Worm (Caenorhabditis elegans) whole organism, late embryonic: ENCODE measurements around the gene spe-18.

Experiments
- C08G9.2 ChIP-seq: sonication (generic microtip); optimal IDR thresholded peaks from 2 replicates; lab custom pipeline; 2016; ENCODE audit warnings: mild to moderate bottlenecking, missing genetic modification characterization, moderate library complexity, missing compliant biosample characterization
- Y22D7AL.16 ChIP-seq: sonication (generic microtip); optimal IDR thresholded peaks from 2 replicates; lab custom pipeline; 2016; ENCODE audit warnings: missing genetic modification characterization, missing compliant biosample characterization
- ceh-14 ChIP-seq: sonication (generic microtip); optimal IDR thresholded peaks from 2 replicates; lab custom pipeline; 2016; ENCODE audit warnings: missing genotype, missing genetic modification characterization, missing compliant biosample characterization
- ceh-19 ChIP-seq: fragments of 200-800 bp; sonication (Bioruptor generic); optimal IDR thresholded peaks from 2 replicates; lab custom pipeline; 2018; ENCODE audit warnings: mild to moderate bottlenecking, missing genetic modification characterization, missing compliant biosample characterization
- ceh-2 ChIP-seq: sonication (generic microtip); optimal IDR thresholded peaks from 2 replicates; lab custom pipeline; 2016; ENCODE audit warnings: missing genotype, missing genetic modification characterization, missing compliant biosample characterization
- ceh-31 ChIP-seq: sonication (generic microtip); optimal IDR thresholded peaks from 2 replicates; lab custom pipeline; 2016; ENCODE audit warnings: missing genetic modification characterization, missing compliant biosample characterization
- dmd-4 ChIP-seq: sonication (generic microtip); optimal IDR thresholded peaks from 2 replicates; lab custom pipeline; 2016; ENCODE audit warnings: borderline replicate concordance, missing genetic modification characterization, missing compliant biosample characterization
- elt-2 ChIP-seq: sonication (generic microtip); optimal IDR thresholded peaks from 2 replicates; lab custom pipeline; 2016; ENCODE audit warnings: missing genetic modification reagents, missing genetic modification characterization, missing compliant biosample characterization
- fkh-10 ChIP-seq: fragments of 150-350 bp; optimal IDR thresholded peaks from 2 replicates; lab custom pipeline; 2014; ENCODE audit warnings: missing biosample characterization, missing genetic modification reagents, missing genetic modification characterization
- hlh-13 ChIP-seq: fragments of 200-800 bp; sonication (Bioruptor generic); optimal IDR thresholded peaks from 2 replicates; lab custom pipeline; 2018; ENCODE audit warnings: mild to moderate bottlenecking, missing genetic modification characterization, missing compliant biosample characterization
- hlh-15 ChIP-seq: sonication (generic microtip); optimal IDR thresholded peaks from 2 replicates; lab custom pipeline; 2016; ENCODE audit warnings: missing genetic modification characterization, missing compliant biosample characterization
- hlh-30 ChIP-seq: sonication (generic microtip); optimal IDR thresholded peaks from 2 replicates; lab custom pipeline; 2017; ENCODE audit warnings: antibody characterized with exemption, missing genetic modification characterization, missing compliant biosample characterization; ENCODE audit not compliant: insufficient read depth
- lin-11 ChIP-seq: fragments of 200-800 bp; sonication (Bioruptor generic); optimal IDR thresholded peaks from 2 replicates; lab custom pipeline; 2018; ENCODE audit warnings: mild to moderate bottlenecking, missing genetic modification characterization, missing compliant biosample characterization
- madf-2 ChIP-seq: sonication (generic microtip); optimal IDR thresholded peaks from 2 replicates; lab custom pipeline; 2017; ENCODE audit warnings: missing genetic modification characterization, missing compliant biosample characterization
- pat-9 ChIP-seq: fragments of 200-800 bp; sonication (Bioruptor generic); optimal IDR thresholded peaks from 2 replicates; lab custom pipeline; 2018; ENCODE audit warnings: mild to moderate bottlenecking, missing genetic modification characterization, moderate library complexity, missing compliant biosample characterization
- pax-1 ChIP-seq: fragments of 150-350 bp; optimal IDR thresholded peaks from 2 replicates; lab custom pipeline; 2014; ENCODE audit warnings: missing biosample characterization, missing genetic modification characterization
- rnt-1 ChIP-seq: sonication (generic microtip); optimal IDR thresholded peaks from 2 replicates; lab custom pipeline; 2016; ENCODE audit warnings: missing genetic modification characterization, missing compliant biosample characterization
- syd-9 ChIP-seq: sonication (generic microtip); optimal IDR thresholded peaks from 2 replicates; lab custom pipeline; 2016; ENCODE audit warnings: mild to moderate bottlenecking, missing genetic modification characterization, moderate library complexity, missing compliant biosample characterization
- tbx-2 ChIP-seq: sonication (generic microtip); optimal IDR thresholded peaks from 2 replicates; lab custom pipeline; 2016; ENCODE audit warnings: missing genetic modification characterization, missing compliant biosample characterization
- unc-3 ChIP-seq, 2 experiments: fragments of 200-800 bp in 1 of 2; sonication (Bioruptor generic) in 1 of 2; sonication (generic microtip) in 1 of 2; conservative IDR thresholded peaks in 1 of 2; optimal IDR thresholded peaks in 1 of 2; 2 replicates each; pipeline versions ENCODE4 v1.3.6 to Lab custom; 2016 to 2022; ENCODE audit warnings: missing compliant biosample characterization in 2 of 2, missing genetic modification characterization in 2 of 2, missing genetic modification reagents in 1 of 2
- unc-55 ChIP-seq: sonication (generic microtip); optimal IDR thresholded peaks from 2 replicates; lab custom pipeline; 2017; ENCODE audit warnings: missing biosample characterization, missing genetic modification reagents, missing genetic modification characterization
- unc-86 ChIP-seq: sonication (generic microtip); optimal IDR thresholded peaks from 2 replicates; lab custom pipeline; 2016; ENCODE audit warnings: missing genetic modification characterization, missing compliant biosample characterization
- zip-5 ChIP-seq: sonication (generic microtip); optimal IDR thresholded peaks from 2 replicates; lab custom pipeline; 2016; ENCODE audit warnings: missing genetic modification characterization, missing compliant biosample characterization

spe-18 gene

ce11 chrII:13116710-13117109 lies 36.5 kb downstream of the spe-18 start, which contains the start of gene rict-1:
TSS of gene rict-1 (minus strand) at chrII:13116810.
- no peak for TF ChIP-seq ceh-14 (tag; lab: Kevin White, UChicago)
- no peak for TF ChIP-seq unc-3 (GFP tag; conservative IDR thresholded peaks at IDR 0.05; lab: Robert Waterston, UW)
- TF ChIP-seq unc-3 (tag; optimal IDR thresholded peaks at IDR 0.05; lab: Kevin White, UChicago) = no peak
- no peak for TF ChIP-seq unc-55
- no peak for TF ChIP-seq Y22D7AL.16
- TF ChIP-seq dmd-4 = no peak
- TF ChIP-seq zip-5 = no peak
- no peak for TF ChIP-seq C08G9.2 (tag; lab: Kevin White, UChicago)
- no peak for TF ChIP-seq ceh-19 (GFP tag; lab: Kevin White, UChicago)
- no peak for TF ChIP-seq tbx-2
- TF ChIP-seq hlh-15 (tag; lab: Kevin White, UChicago) = no peak
- TF ChIP-seq fkh-10 = no peak
- no peak for TF ChIP-seq lin-11 (tag; lab: Kevin White, UChicago)

ce11 chrII:13107719-13108118 lies 45.5 kb downstream of the spe-18 start, which contains the start of gene pqn-32:
TSS of gene pqn-32 (plus strand) at chrII:13108019.
- no peak for TF ChIP-seq syd-9 (tag; lab: Kevin White, UChicago)
- TF ChIP-seq ceh-31 (tag; lab: Kevin White, UChicago) = no peak
- TF ChIP-seq madf-2 (tag; lab: Kevin White, UChicago) = no peak
- TF ChIP-seq unc-86 (tag; lab: Kevin White, UChicago) = no peak
- no peak for TF ChIP-seq elt-2 (tag; lab: Kevin White, UChicago)
- TF ChIP-seq ceh-2 (tag; lab: Kevin White, UChicago) = no peak
- no peak for TF ChIP-seq hlh-15 (tag; lab: Kevin White, UChicago)
- no peak for TF ChIP-seq pax-1 (tag; lab: Kevin White, UChicago)
- no peak for TF ChIP-seq pat-9
- no peak for TF ChIP-seq hlh-30 (tag; lab: Kevin White, UChicago)
- TF ChIP-seq hlh-13 (GFP tag; lab: Kevin White, UChicago) = no peak
- TF ChIP-seq rnt-1 (tag; lab: Kevin White, UChicago) = no peak
- TF ChIP-seq, all 69 proteins: peak for 0
